Fruit fly (Drosophila melanogaster) Kc167 (cell line): ENCODE measurements around the gene Idh.

Experiments used
- Sin3A ChIP-seq: fragments of >200 bp; optimal IDR thresholded peaks from 2 replicates; lab custom pipeline; 2018; ENCODE audit warnings: missing external identifiers
- h ChIP-seq: fragments of >200 bp; optimal IDR thresholded peaks from 3 replicates; lab custom pipeline; 2018; ENCODE audit warnings: missing external identifiers
- insv ChIP-seq: fragments of >200 bp; optimal IDR thresholded peaks from 3 replicates; lab custom pipeline; 2018; ENCODE audit warnings: missing external identifiers
- psq ChIP-seq: fragments of >200 bp; optimal IDR thresholded peaks from 2 replicates; lab custom pipeline; 2017; ENCODE audit warnings: missing external identifiers
- ttk ChIP-seq: sonication (Bioruptor generic); optimal IDR thresholded peaks from 2 replicates; lab custom pipeline; 2017; ENCODE audit warnings: missing external identifiers

DNA sequence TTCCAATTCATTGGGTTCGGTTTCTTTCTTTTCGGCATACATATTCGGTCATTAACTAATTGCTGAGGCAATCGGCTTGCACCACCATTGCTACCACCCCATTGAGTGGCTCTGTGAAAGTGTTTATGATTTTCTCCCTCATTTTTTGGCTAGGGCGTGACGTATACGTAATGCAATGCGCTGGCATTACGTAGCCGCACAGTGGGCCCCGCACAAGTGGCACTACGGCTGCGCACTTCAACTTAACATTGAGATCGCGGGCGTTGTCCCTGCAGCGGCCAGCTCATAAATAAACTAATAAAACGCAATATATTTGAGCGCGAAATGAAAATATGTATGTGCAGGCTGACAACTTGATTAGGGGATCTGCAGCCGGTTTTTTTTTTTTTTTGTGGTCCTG, 29.3 kb downstream of the Idh start:
- no peak for TF ChIP-seq ttk (lab: Kevin White, UChicago)
- no peak for TF ChIP-seq h
- no peak for TF ChIP-seq Sin3A
- no peak for TF ChIP-seq insv (lab: Kevin White, UChicago)
- no peak for TF ChIP-seq psq (lab: Kevin White, UChicago)
